Worm (Caenorhabditis elegans): ENCODE data around the gene C14A4.6.

- TF ChIP-seq W03F9.2 (tag; optimal IDR thresholded peaks at IDR 0.05) (no peak), him-1 (tag; optimal IDR thresholded peaks at IDR 0.05) (no peak)
Observed at ce11 chrII:10574177-10574576, 20.4 kb downstream of the C14A4.6 start.
